Fruit fly (Drosophila melanogaster): ENCODE data around the gene tho2.

Gene tho2

dm6 chr2L:2161244-2162243 lies 16.6 kb upstream of the tho2 start:
- no peak for TF ChIP-seq CG8478 (optimal IDR thresholded peaks at IDR 0.05)
- TF ChIP-seq Dll (optimal IDR thresholded peaks at IDR 0.05) = peak; percentile 83

dm6 chr2L:2155453-2155852 lies 10.5 kb upstream of the tho2 start, which contains the start of gene CG15382:
CG15382 (plus strand) TSS chr2L:2155753.
- TF ChIP-seq Dll (optimal IDR thresholded peaks at IDR 0.05) = no peak
- TF ChIP-seq usp (GFP tag; optimal IDR thresholded peaks at IDR 0.05) = no peak
- TF ChIP-seq pan (optimal IDR thresholded peaks at IDR 0.05) = no peak
- TF ChIP-seq EcR (GFP tag; optimal IDR thresholded peaks at IDR 0.05) = no peak
- TF ChIP-seq CG8478 (optimal IDR thresholded peaks at IDR 0.05) = no peak
- no peak for TF ChIP-seq psq (optimal IDR thresholded peaks at IDR 0.05)

dm6 chr2L:2151544-2152290 lies 6.7 kb upstream of the tho2 start, which contains the start of gene AIF:
AIF (plus strand) TSS chr2L:2151754.
- TF ChIP-seq EcR (GFP tag; optimal IDR thresholded peaks at IDR 0.05) (no peak), psq (optimal IDR thresholded peaks at IDR 0.05) (no peak), Dll (optimal IDR thresholded peaks at IDR 0.05) (no peak), pan (optimal IDR thresholded peaks at IDR 0.05) (no peak), CG8478 (optimal IDR thresholded peaks at IDR 0.05) (no peak), usp (GFP tag; optimal IDR thresholded peaks at IDR 0.05) (no peak)

- TF ChIP-seq CG8478 (optimal IDR thresholded peaks at IDR 0.05) = no peak
- TF ChIP-seq pan (optimal IDR thresholded peaks at IDR 0.05) = no peak
- TF ChIP-seq usp (GFP tag; optimal IDR thresholded peaks at IDR 0.05) = no peak
- no peak for TF ChIP-seq Dll (optimal IDR thresholded peaks at IDR 0.05)
- no peak for TF ChIP-seq EcR (GFP tag; optimal IDR thresholded peaks at IDR 0.05)
- TF ChIP-seq psq (optimal IDR thresholded peaks at IDR 0.05) = no peak
These were observed 2.2 kb upstream of the tho2 start, which contains the start of the genes CG11723 and Tbcd for dm6 chr2L:2147208-2147607. CG11723 (minus strand) TSS chr2L:2147275. Tbcd (plus strand) TSS chr2L:2147518.

dm6 chr2L:2133009-2133408 lies 12.0 kb downstream of the tho2 start:
- TF ChIP-seq usp (GFP tag; optimal IDR thresholded peaks at IDR 0.05) = no peak
- TF ChIP-seq psq (optimal IDR thresholded peaks at IDR 0.05) = no peak
- TF ChIP-seq EcR (GFP tag; optimal IDR thresholded peaks at IDR 0.05) = no peak
- no peak for TF ChIP-seq pan (optimal IDR thresholded peaks at IDR 0.05)
- no peak for TF ChIP-seq CG8478 (optimal IDR thresholded peaks at IDR 0.05)
- no peak for TF ChIP-seq Dll (optimal IDR thresholded peaks at IDR 0.05)

dm6 chr2L:2132215-2132614 lies 12.8 kb downstream of the tho2 start:
- no peak for TF ChIP-seq pan (optimal IDR thresholded peaks at IDR 0.05)
- TF ChIP-seq CG8478 (optimal IDR thresholded peaks at IDR 0.05) = no peak
- no peak for TF ChIP-seq usp (GFP tag; optimal IDR thresholded peaks at IDR 0.05)
- no peak for TF ChIP-seq Dll (optimal IDR thresholded peaks at IDR 0.05)
- TF ChIP-seq EcR (GFP tag; optimal IDR thresholded peaks at IDR 0.05) = no peak
- no peak for TF ChIP-seq psq (optimal IDR thresholded peaks at IDR 0.05)

dm6 chr2L:2131449-2132109 lies 13.4 kb downstream of the tho2 start:
- TF ChIP-seq usp (GFP tag; optimal IDR thresholded peaks at IDR 0.05) (no peak), Dll (optimal IDR thresholded peaks at IDR 0.05) (no peak), psq (optimal IDR thresholded peaks at IDR 0.05) (no peak), CG8478 (optimal IDR thresholded peaks at IDR 0.05) (no peak), EcR (GFP tag; optimal IDR thresholded peaks at IDR 0.05) (no peak), pan (optimal IDR thresholded peaks at IDR 0.05) (no peak)

- TF ChIP-seq Dll (optimal IDR thresholded peaks at IDR 0.05) (peak; percentile 92), EcR (GFP tag; optimal IDR thresholded peaks at IDR 0.05) (no peak), CG8478 (optimal IDR thresholded peaks at IDR 0.05) (peak; percentile 71)
These were observed 14.6 kb downstream of the tho2 start, which contains the start of gene Glyp for dm6 chr2L:2130157-2130987. Glyp (plus strand) TSS chr2L:2130813.

- TF ChIP-seq usp (GFP tag; optimal IDR thresholded peaks at IDR 0.05) (no peak), pan (optimal IDR thresholded peaks at IDR 0.05) (no peak), EcR (GFP tag; optimal IDR thresholded peaks at IDR 0.05) (no peak), Dll (optimal IDR thresholded peaks at IDR 0.05) (no peak), CG8478 (optimal IDR thresholded peaks at IDR 0.05) (no peak), psq (optimal IDR thresholded peaks at IDR 0.05) (no peak)
These were observed 15.8 kb downstream of the tho2 start, which contains the start of gene CG4259 for dm6 chr2L:2129137-2129536. CG4259 (minus strand) TSS chr2L:2129237.

dm6 chr2L:2110350-2110888 lies 34.6 kb downstream of the tho2 start:
- no peak for TF ChIP-seq pan (optimal IDR thresholded peaks at IDR 0.05)
- TF ChIP-seq psq (optimal IDR thresholded peaks at IDR 0.05) = no peak
- no peak for TF ChIP-seq Dll (optimal IDR thresholded peaks at IDR 0.05)
- TF ChIP-seq EcR (GFP tag; optimal IDR thresholded peaks at IDR 0.05) = no peak
- TF ChIP-seq usp (GFP tag; optimal IDR thresholded peaks at IDR 0.05) = no peak
- TF ChIP-seq CG8478 (optimal IDR thresholded peaks at IDR 0.05) = no peak

Data from whole organism.